Fruit fly (Drosophila melanogaster): ENCODE data around the gene sofe.

Gene sofe

DNA sequence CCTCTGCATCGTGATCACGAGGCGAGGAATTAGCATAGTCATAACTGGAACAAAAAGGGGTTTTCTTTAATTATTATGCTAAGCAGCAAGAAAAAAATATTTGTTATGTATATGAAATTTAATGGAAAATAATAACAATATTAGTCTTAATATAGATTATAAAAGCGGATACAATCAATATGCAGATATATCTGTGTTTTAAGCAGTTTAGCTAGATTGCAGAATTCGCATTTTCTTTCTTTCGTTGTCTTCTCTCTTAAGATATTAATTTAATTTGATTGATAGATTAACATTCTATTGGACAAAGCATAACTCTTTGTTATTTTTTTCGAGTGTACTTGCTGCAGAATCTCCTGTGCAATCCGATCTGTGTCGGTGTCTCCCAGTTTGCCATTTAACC is 29.9 kb downstream of the sofe start:
- TF ChIP-seq Sox102F (GFP tag; optimal IDR thresholded peaks at IDR 0.05): no peak
- TF ChIP-seq CG1233 (GFP tag; optimal IDR thresholded peaks at IDR 0.05): no peak
- no peak for TF ChIP-seq Eip74EF (GFP tag; optimal IDR thresholded peaks at IDR 0.05)
- TF ChIP-seq crc (GFP tag; optimal IDR thresholded peaks at IDR 0.05): no peak
- TF ChIP-seq CG3163 (GFP tag; optimal IDR thresholded peaks at IDR 0.05): no peak
- TF ChIP-seq CG1647 (GFP tag; optimal IDR thresholded peaks at IDR 0.05): no peak
- TF ChIP-seq gem (tag; optimal IDR thresholded peaks at IDR 0.05): no peak
- TF ChIP-seq trem (tag; optimal IDR thresholded peaks at IDR 0.05): no peak
- TF ChIP-seq ems (GFP tag; optimal IDR thresholded peaks at IDR 0.05): no peak
- no peak for TF ChIP-seq mld (GFP tag; IDR thresholded peaks at IDR 0.05; ENCODE audit: partially characterized antibody)
- no peak for TF ChIP-seq CG6272 (GFP tag; IDR thresholded peaks at IDR 0.05)
- TF ChIP-seq Gsc (GFP tag; IDR thresholded peaks at IDR 0.05): no peak
- no peak for TF ChIP-seq CG17829 (tag; optimal IDR thresholded peaks at IDR 0.05)
- no peak for TF ChIP-seq CG31441 (GFP tag; IDR thresholded peaks at IDR 0.05)
- TF ChIP-seq Rx (GFP tag; IDR thresholded peaks at IDR 0.05): no peak
- no peak for TF ChIP-seq CG4424 (GFP tag; optimal IDR thresholded peaks at IDR 0.05)
- no peak for TF ChIP-seq ab (GFP tag; optimal IDR thresholded peaks at IDR 0.05)
- no peak for TF ChIP-seq chinmo (GFP tag; IDR thresholded peaks at IDR 0.05; ENCODE audit: partially characterized antibody)

DNA sequence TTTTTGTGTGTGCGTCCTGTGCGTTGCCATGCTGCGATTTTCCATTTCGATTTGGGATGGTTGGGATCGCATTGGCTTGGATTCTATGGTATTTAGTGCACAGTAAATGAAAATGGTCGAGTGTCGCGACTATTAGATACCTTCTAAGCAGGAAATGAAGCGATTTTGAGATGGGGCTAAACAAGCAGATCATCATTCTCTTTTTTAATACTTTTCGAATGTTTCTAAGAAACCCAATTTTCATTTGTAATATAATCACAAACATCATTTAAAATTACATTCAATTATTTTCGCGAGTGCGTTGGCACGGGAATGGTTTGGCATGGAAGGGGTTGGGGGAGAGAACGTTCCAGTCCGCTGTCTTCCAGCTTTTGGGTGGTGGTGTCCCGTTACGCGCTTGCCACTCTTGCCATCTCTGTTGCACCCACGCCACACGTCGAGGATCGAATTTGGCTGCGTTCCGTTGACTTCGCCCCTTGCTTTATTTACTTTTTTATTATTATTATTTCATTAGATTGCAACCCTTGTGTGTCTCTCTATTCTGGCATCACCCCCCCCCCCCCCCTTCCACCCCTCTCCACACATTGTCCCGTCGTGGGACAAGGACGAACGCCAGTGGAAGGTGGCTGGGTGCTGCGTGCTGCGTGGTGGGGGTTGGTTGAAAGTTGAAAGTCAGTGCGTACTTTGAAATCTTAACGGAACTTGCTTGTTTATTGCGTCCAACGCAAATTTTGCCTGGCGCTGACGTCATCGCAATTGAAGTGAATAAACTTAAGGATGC is 31.7 kb downstream of the sofe start:
- TF ChIP-seq zf30C (GFP tag; optimal IDR thresholded peaks at IDR 0.05) (no peak), BEAF-32 (GFP tag; optimal IDR thresholded peaks at IDR 0.05) (no peak), Sin3A (optimal IDR thresholded peaks at IDR 0.05) (no peak), CG17802 (tag; optimal IDR thresholded peaks at IDR 0.05) (peak; percentile 11), Hmx (GFP tag; optimal IDR thresholded peaks at IDR 0.05) (no peak), gem (tag; optimal IDR thresholded peaks at IDR 0.05) (peak; percentile 69), CG11085 (GFP tag; IDR thresholded peaks at IDR 0.05) (no peak), sisA (GFP tag; IDR thresholded peaks at IDR 0.05) (peak; percentile 54; the same call in 1 of the 2 replicates), Tbp (GFP tag; optimal IDR thresholded peaks at IDR 0.05) (no peak), Trl (optimal IDR thresholded peaks at IDR 0.05) (no peak), Trl (GFP tag; optimal IDR thresholded peaks at IDR 0.05) (peak; percentile 2), trem (tag; optimal IDR thresholded peaks at IDR 0.05) (peak; percentile 25), bcd (GFP tag; optimal IDR thresholded peaks at IDR 0.05) (peak; percentile 12), CG1602 (GFP tag; optimal IDR thresholded peaks at IDR 0.05) (peak; percentile 9), CG8944 (GFP tag; optimal IDR thresholded peaks at IDR 0.05) (peak; percentile 6), CG7271 (tag; optimal IDR thresholded peaks at IDR 0.05) (no peak), dmrt11E (tag; optimal IDR thresholded peaks at IDR 0.05) (peak; percentile 71), CG6254 (GFP tag; optimal IDR thresholded peaks at IDR 0.05) (peak; percentile 54), yki (optimal IDR thresholded peaks at IDR 0.05) (no peak), CG2678 (tag; optimal IDR thresholded peaks at IDR 0.05) (peak; percentile 52), Atf3 (GFP tag; optimal IDR thresholded peaks at IDR 0.05) (no peak), esg (GFP tag; conservative IDR thresholded peaks at IDR 0.05) (0 out of 2 replicates have a peak, but pooled peaks have one; percentile 17), CG14710 (tag; optimal IDR thresholded peaks at IDR 0.05) (peak; percentile 36), Xrp1 (GFP tag; IDR thresholded peaks at IDR 0.05) (peak; percentile 67), CG15479 (GFP tag; optimal IDR thresholded peaks at IDR 0.05) (no peak), CG8924 (tag; optimal IDR thresholded peaks at IDR 0.05) (peak; percentile 52), ind (GFP tag; optimal IDR thresholded peaks at IDR 0.05) (peak; percentile 21), sr (GFP tag; IDR thresholded peaks at IDR 0.05) (no peak), CG13775 (GFP tag; optimal IDR thresholded peaks at IDR 0.05) (no peak), repo (GFP tag; optimal IDR thresholded peaks at IDR 0.05) (no peak), onecut (GFP tag; IDR thresholded peaks at IDR 0.05) (0 out of 2 replicates have a peak, but pooled peaks have one; percentile 22), en (GFP tag; optimal IDR thresholded peaks at IDR 0.05) (no peak), gcm (GFP tag; optimal IDR thresholded peaks at IDR 0.05) (no peak), Hr39 (optimal IDR thresholded peaks at IDR 0.05) (no peak), CG2875 (GFP tag; optimal IDR thresholded peaks at IDR 0.05) (peak; percentile 28)
